Worm (Caenorhabditis elegans) whole organism, midembryonic: ENCODE results near the gene mlh-1.

ENCODE experiments used
- med-1 ChIP-seq: sonication (generic microtip); optimal IDR thresholded peaks from 2 replicates; lab custom pipeline; 2017; ENCODE audit warnings: missing genetic modification characterization, mild to moderate bottlenecking, missing compliant biosample characterization, antibody characterized with exemption, missing genetic modification reagents; ENCODE audit not compliant: insufficient read depth
- ztf-23 ChIP-seq: fragments of 200-800 bp; sonication (Bioruptor generic); IDR thresholded peaks from 2 replicates; pipeline ENCODE4 v1.3.6; 2022; ENCODE audit warnings: missing genetic modification reagents, missing genetic modification characterization, missing compliant biosample characterization

DNA sequence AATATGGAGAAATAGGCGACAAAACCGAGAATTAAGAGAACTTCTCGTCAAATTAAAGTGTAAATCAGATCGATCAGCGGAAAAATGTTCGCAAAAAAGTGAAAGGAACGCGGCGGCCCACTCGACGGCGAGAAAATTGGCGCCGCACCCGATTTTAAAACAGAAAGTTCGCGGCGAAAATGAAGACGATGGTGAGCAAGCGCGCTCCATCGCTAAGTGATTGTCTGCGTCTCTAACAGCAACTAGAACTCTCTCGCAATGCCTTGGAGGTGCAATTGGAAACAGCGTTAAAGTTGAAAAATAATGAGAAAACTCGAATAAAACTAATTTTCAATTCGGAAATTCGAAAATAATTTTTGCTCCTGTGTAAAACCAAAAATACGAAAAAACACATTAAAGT is 15.6 kb upstream of the mlh-1 start:
- TF ChIP-seq med-1 (GFP tag; lab: Kevin White, UChicago) = no peak
- TF ChIP-seq ztf-23 (GFP tag; lab: Robert Waterston, UW) = no peak
